Worm (Caenorhabditis elegans) whole organism, L1 larva: ENCODE data around the gene EGAP2.2.

Experiments
- C04F5.9 ChIP-seq: sonication (generic microtip); optimal IDR thresholded peaks from 2 replicates; lab custom pipeline; 2016; ENCODE audit warnings: missing genetic modification characterization, missing compliant biosample characterization
- Y116A8C.19 ChIP-seq: sonication (generic microtip); optimal IDR thresholded peaks from 2 replicates; lab custom pipeline; 2016; ENCODE audit warnings: missing compliant biosample characterization, missing genetic modification characterization, borderline replicate concordance
- alr-1 ChIP-seq: fragments of 200-800 bp; sonication (Bioruptor generic); optimal IDR thresholded peaks from 2 replicates; lab custom pipeline; 2018; ENCODE audit warnings: borderline replicate concordance, mild to moderate bottlenecking, missing genetic modification characterization, missing compliant biosample characterization
- aly-2 ChIP-seq: fragments of 150-350 bp; optimal IDR thresholded peaks from 2 replicates; lab custom pipeline; 2014; ENCODE audit warnings: missing biosample characterization, missing genetic modification characterization
- ama-1 ChIP-seq: fragments of 150-350 bp; optimal IDR thresholded peaks from 2 replicates; lab custom pipeline; 2014
- ceh-88 ChIP-seq: fragments of 200-800 bp; sonication (Bioruptor generic); IDR thresholded peaks from 2 replicates; pipeline ENCODE4 v1.3.6; 2022; ENCODE audit warnings: missing genetic modification characterization, missing compliant biosample characterization
- dpl-1 ChIP-seq, 3 experiments: fragments of 150-350 bp in 2 of 3; sonication (generic microtip) in 1 of 3; optimal IDR thresholded peaks; 2 replicates each; lab custom pipeline; 2014 to 2017; ENCODE audit warnings: missing biosample characterization in 3 of 3, missing genetic modification characterization in 3 of 3, missing genetic modification reagents in 3 of 3
- dsc-1 ChIP-seq: sonication (generic microtip); optimal IDR thresholded peaks from 2 replicates; lab custom pipeline; 2016; ENCODE audit warnings: mild to moderate bottlenecking, missing genetic modification characterization, missing compliant biosample characterization
- egl-13 ChIP-seq: sonication (generic microtip); optimal IDR thresholded peaks from 2 replicates; lab custom pipeline; 2016; ENCODE audit warnings: missing genotype, missing genetic modification reagents, missing genetic modification characterization, missing compliant biosample characterization
- egl-27 ChIP-seq, 2 experiments: fragments of 150-350 bp in 1 of 2; sonication (generic microtip); optimal IDR thresholded peaks; 3 replicates each; lab custom pipeline; 2017 to 2018; ENCODE audit warnings: missing biosample characterization in 2 of 2, missing genetic modification characterization in 2 of 2, missing genetic modification reagents in 2 of 2
- elt-2 ChIP-seq: sonication (generic microtip); optimal IDR thresholded peaks from 2 replicates; lab custom pipeline; 2016; ENCODE audit warnings: missing genetic modification characterization, mild to moderate bottlenecking, inconsistent platforms, missing compliant biosample characterization, missing genetic modification reagents
- fkh-4 ChIP-seq: sonication (generic microtip); optimal IDR thresholded peaks from 2 replicates; lab custom pipeline; 2016; ENCODE audit warnings: missing compliant biosample characterization, missing genetic modification characterization, borderline replicate concordance
- fkh-8 ChIP-seq: sonication (generic microtip); optimal IDR thresholded peaks from 2 replicates; lab custom pipeline; 2016; ENCODE audit warnings: mild to moderate bottlenecking, missing genetic modification characterization, missing compliant biosample characterization
- grh-1 ChIP-seq: fragments of 200-800 bp; sonication (Bioruptor generic); IDR thresholded peaks from 2 replicates; pipeline ENCODE4 v1.3.6; 2022; ENCODE audit warnings: missing genetic modification reagents, missing genetic modification characterization, missing compliant biosample characterization
- hlh-4 ChIP-seq: sonication (generic microtip); optimal IDR thresholded peaks from 2 replicates; lab custom pipeline; 2016; ENCODE audit warnings: mild to moderate bottlenecking, missing genetic modification characterization, missing compliant biosample characterization
- lin-15B ChIP-seq: fragments of 150-350 bp; sonication (generic microtip); optimal IDR thresholded peaks from 3 replicates; lab custom pipeline; 2014; ENCODE audit warnings: missing biosample characterization, missing genetic modification characterization
- lin-39 ChIP-seq: fragments of 150-350 bp; optimal IDR thresholded peaks from 2 replicates; lab custom pipeline; 2014; ENCODE audit warnings: missing biosample characterization, missing genetic modification reagents, missing genetic modification characterization
- mdl-1 ChIP-seq, 2 experiments: fragments of 150-350 bp; optimal IDR thresholded peaks; 2 replicates each; lab custom pipeline; 2014 to 2017; ENCODE audit warnings: missing biosample characterization in 2 of 2, missing genetic modification characterization in 2 of 2, inconsistent platforms in 1 of 2
- mef-2 ChIP-seq: fragments of 150-350 bp; optimal IDR thresholded peaks from 2 replicates; lab custom pipeline; 2014; ENCODE audit warnings: missing biosample characterization, missing genetic modification characterization
- nhr-11 ChIP-seq: fragments of 150-350 bp; optimal IDR thresholded peaks from 2 replicates; lab custom pipeline; 2014; ENCODE audit warnings: missing biosample characterization, missing genetic modification characterization
- nhr-19 ChIP-seq: fragments of 200-800 bp; sonication (Bioruptor generic); conservative IDR thresholded peaks from 2 replicates; pipeline ENCODE4 v1.3.6; 2022; ENCODE audit warnings: missing genetic modification characterization, missing compliant biosample characterization
- nhr-237 ChIP-seq: fragments of 150-350 bp; optimal IDR thresholded peaks from 2 replicates; lab custom pipeline; 2014; ENCODE audit warnings: missing biosample characterization, missing genetic modification characterization
- nhr-28 ChIP-seq: fragments of 150-350 bp; optimal IDR thresholded peaks from 2 replicates; lab custom pipeline; 2014; ENCODE audit warnings: missing biosample characterization, missing genetic modification characterization
- nhr-76 ChIP-seq: sonication (generic microtip); optimal IDR thresholded peaks from 2 replicates; lab custom pipeline; 2017; ENCODE audit warnings: missing biosample characterization, missing genetic modification characterization
- nhr-77 ChIP-seq: fragments of 150-350 bp; optimal IDR thresholded peaks from 2 replicates; lab custom pipeline; 2014; ENCODE audit warnings: missing biosample characterization, missing genetic modification characterization
- nhr-84 ChIP-seq: sonication (generic microtip); optimal IDR thresholded peaks from 2 replicates; lab custom pipeline; 2017; ENCODE audit warnings: missing biosample characterization, missing genetic modification characterization
- nhr-85 ChIP-seq: sonication (generic microtip); peaks from one replicate; lab custom pipeline; 2016; ENCODE audit warnings: missing genetic modification characterization, inconsistent platforms, missing compliant biosample characterization
- nhr-90 ChIP-seq: sonication (generic microtip); optimal IDR thresholded peaks from 2 replicates; lab custom pipeline; 2016; ENCODE audit warnings: mild to moderate bottlenecking, missing genetic modification characterization, missing compliant biosample characterization; ENCODE audit not compliant: poor library complexity
- pag-3 ChIP-seq: sonication (generic microtip); optimal IDR thresholded peaks from 2 replicates; lab custom pipeline; 2017; ENCODE audit warnings: missing genetic modification characterization, mild to moderate bottlenecking, missing compliant biosample characterization, antibody characterized with exemption, borderline replicate concordance; ENCODE audit not compliant: insufficient read depth
- pqm-1 ChIP-seq: sonication (generic microtip); optimal IDR thresholded peaks from 3 replicates; lab custom pipeline; 2017; ENCODE audit warnings: missing biosample characterization, missing genetic modification characterization
- rnt-1 ChIP-seq: sonication (generic microtip); optimal IDR thresholded peaks from 2 replicates; lab custom pipeline; 2016; ENCODE audit warnings: mild to moderate bottlenecking, missing genetic modification characterization, moderate library complexity, missing compliant biosample characterization
- snpc-4 ChIP-seq: fragments of 150-350 bp; optimal IDR thresholded peaks from 2 replicates; lab custom pipeline; 2014; ENCODE audit warnings: missing biosample characterization, missing genetic modification characterization
- snu-23 ChIP-seq: sonication (generic microtip); optimal IDR thresholded peaks from 2 replicates; lab custom pipeline; 2016; ENCODE audit warnings: missing genetic modification characterization, missing compliant biosample characterization
- sox-4 ChIP-seq: sonication (generic microtip); optimal IDR thresholded peaks from 2 replicates; lab custom pipeline; 2016; ENCODE audit warnings: missing genetic modification characterization, missing compliant biosample characterization
- sup-37 ChIP-seq: fragments of 200-800 bp; sonication (Bioruptor generic); optimal IDR thresholded peaks from 2 replicates; lab custom pipeline; 2018; ENCODE audit warnings: mild to moderate bottlenecking, missing genetic modification characterization, missing compliant biosample characterization
- tbx-2 ChIP-seq: sonication (generic microtip); optimal IDR thresholded peaks from 2 replicates; lab custom pipeline; 2016; ENCODE audit warnings: missing genetic modification characterization, missing compliant biosample characterization
- unc-30 ChIP-seq: sonication (generic microtip); optimal IDR thresholded peaks from 2 replicates; lab custom pipeline; 2017; ENCODE audit warnings: missing biosample characterization, missing genetic modification characterization
- unc-86 ChIP-seq: sonication (generic microtip); optimal IDR thresholded peaks from 2 replicates; lab custom pipeline; 2016; ENCODE audit warnings: missing genetic modification characterization, missing compliant biosample characterization
- unc-98 ChIP-seq: fragments of 200-800 bp; sonication (Bioruptor generic); IDR thresholded peaks from 2 replicates; pipeline ENCODE4 v1.3.6; 2022; ENCODE audit warnings: missing genetic modification characterization, missing compliant biosample characterization
- vab-15 ChIP-seq: sonication (generic microtip); optimal IDR thresholded peaks from 2 replicates; lab custom pipeline; 2017; ENCODE audit warnings: missing genotype, mild to moderate bottlenecking, missing genetic modification characterization, missing compliant biosample characterization
- zag-1 ChIP-seq: fragments of 150-350 bp; optimal IDR thresholded peaks from 2 replicates; lab custom pipeline; 2014; ENCODE audit warnings: missing biosample characterization, missing genetic modification characterization
- ztf-4 ChIP-seq: fragments of 150-350 bp; optimal IDR thresholded peaks from 2 replicates; lab custom pipeline; 2014; ENCODE audit warnings: missing biosample characterization, missing genetic modification characterization

EGAP2.2 gene

DNA sequence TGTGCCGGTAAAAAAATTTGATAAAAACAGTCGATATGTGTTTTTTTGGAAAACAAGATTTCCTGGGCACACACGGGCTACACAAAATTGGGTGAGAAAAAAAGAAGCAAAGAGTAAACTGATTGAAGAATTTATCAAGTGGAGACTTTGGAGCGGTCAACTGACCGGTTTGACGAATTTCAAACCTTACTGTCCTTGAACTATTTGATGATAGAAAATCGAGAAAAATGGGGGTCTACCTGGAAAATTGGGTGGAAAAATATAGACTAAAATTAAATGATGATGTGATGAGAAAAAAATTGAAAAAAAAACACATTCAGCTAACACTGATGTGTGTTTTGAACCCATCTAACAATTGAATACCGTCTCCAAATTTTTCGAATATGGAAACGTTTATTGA, 18.9 kb upstream of the EGAP2.2 start, which contains the start of gene C34F11.8 (continued):
- TF ChIP-seq nhr-90 (no peak), ama-1 (lab: Kevin White, UChicago) (no peak), nhr-237 (tag; lab: Kevin White, UChicago) (no peak), sup-37 (GFP tag; lab: Kevin White, UChicago) (no peak), egl-27 (tag; optimal IDR thresholded peaks at IDR 0.05; lab: Kevin White, UChicago) (no peak), ztf-4 (tag; lab: Kevin White, UChicago) (no peak), rnt-1 (tag; lab: Kevin White, UChicago) (no peak), unc-30 (no peak), aly-2 (tag; lab: Kevin White, UChicago) (no peak), nhr-84 (tag; lab: Kevin White, UChicago) (no peak), mdl-1 (tag; optimal IDR thresholded peaks at IDR 0.05; lab: Kevin White, UChicago) (no peak), nhr-77 (tag; lab: Kevin White, UChicago) (no peak), elt-2 (tag; lab: Kevin White, UChicago) (no peak), unc-98 (no peak), pag-3 (no peak), C04F5.9 (tag; lab: Kevin White, UChicago) (no peak), lin-39 (tag; lab: Kevin White, UChicago) (no peak), fkh-8 (tag; lab: Kevin White, UChicago) (no peak), nhr-19 (GFP tag; lab: Robert Waterston, UW) (no peak), tbx-2 (no peak), alr-1 (no peak), pqm-1 (tag; lab: Kevin White, UChicago) (no peak), Y116A8C.19 (tag; lab: Kevin White, UChicago) (no peak), unc-86 (tag; lab: Kevin White, UChicago) (no peak), egl-13 (tag; lab: Kevin White, UChicago) (no peak), dsc-1 (no peak), nhr-28 (no peak), hlh-4 (tag; lab: Kevin White, UChicago) (no peak), nhr-85 (peak; percentile 90), nhr-11 (tag; lab: Kevin White, UChicago) (no peak)
- TF ChIP-seq, all 84 proteins: peak for 11

- TF ChIP-seq ztf-4 (tag; lab: Kevin White, UChicago) (no peak), rnt-1 (tag; lab: Kevin White, UChicago) (no peak), Y116A8C.19 (tag; lab: Kevin White, UChicago) (no peak), vab-15 (tag; lab: Kevin White, UChicago) (no peak), dsc-1 (no peak), zag-1 (tag; lab: Kevin White, UChicago) (no peak), dpl-1 (GFP tag; optimal IDR thresholded peaks at IDR 0.05; lab: Kevin White, UChicago) (no peak), fkh-8 (tag; lab: Kevin White, UChicago) (no peak), snu-23 (GFP tag; lab: Kevin White, UChicago) (no peak)
These were observed 17.7 kb upstream of the EGAP2.2 start, which contains the start of gene C34F11.2 for ce11 chrII:5211970-5212369. C34F11.2 (plus strand) TSS chrII:5212270.

ce11 chrII:5212675-5213074, 17.0 kb upstream of the EGAP2.2 start, which contains the start of gene C34F11.1:
C34F11.1 (plus strand) TSS chrII:5212975.
- no peak for TF ChIP-seq lin-15B (tag; lab: Kevin White, UChicago)
- TF ChIP-seq pqm-1 (tag; lab: Kevin White, UChicago) = no peak
- TF ChIP-seq sup-37 (GFP tag; lab: Kevin White, UChicago) = no peak
- no peak for TF ChIP-seq ztf-4 (tag; lab: Kevin White, UChicago)
- no peak for TF ChIP-seq nhr-237 (tag; lab: Kevin White, UChicago)
- no peak for TF ChIP-seq mef-2 (tag; lab: Kevin White, UChicago)
- no peak for TF ChIP-seq grh-1 (GFP tag; lab: Robert Waterston, UW)
- no peak for TF ChIP-seq egl-13 (tag; lab: Kevin White, UChicago)
- no peak for TF ChIP-seq fkh-4
- no peak for TF ChIP-seq sox-4
- TF ChIP-seq snpc-4 (tag; lab: Kevin White, UChicago) = no peak
- TF ChIP-seq ceh-88 (GFP tag; lab: Robert Waterston, UW) = no peak
- no peak for TF ChIP-seq nhr-76 (tag; lab: Kevin White, UChicago)
